Worm (Caenorhabditis elegans): ENCODE measurements around the gene Y41D4B.11.
A peak's percentile ranks its signal among the peaks of the same experiment; 100 is the strongest.

Gene Y41D4B.11

DNA sequence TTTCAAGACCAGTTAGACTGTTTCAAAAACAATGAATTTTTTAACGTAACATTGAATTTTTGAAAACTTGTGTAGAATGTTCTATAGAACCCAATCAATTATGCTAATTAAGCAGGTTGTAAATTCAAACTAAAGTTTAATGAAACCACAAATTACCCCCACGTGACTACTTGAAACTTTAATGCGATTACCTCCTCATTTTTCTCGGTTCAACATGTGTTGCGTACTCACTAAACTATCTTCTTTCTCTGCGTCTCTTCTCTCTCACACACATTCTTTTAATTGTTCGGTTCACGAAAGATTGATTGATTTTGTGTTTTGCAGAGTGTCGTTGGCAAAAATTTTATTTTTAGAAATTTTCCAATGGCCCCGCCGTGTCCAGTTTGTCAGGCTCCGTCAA, 18.2 kb downstream of the Y41D4B.11 start, which contains the start of gene nhr-87 (continued):
- TF ChIP-seq skn-1 (tag; optimal IDR thresholded peaks at IDR 0.05) (no peak), pag-3 (tag; optimal IDR thresholded peaks at IDR 0.05; ENCODE audit: borderline replicate concordance, insufficient read depth) (peak; percentile 87)

- TF ChIP-seq nhr-12 (tag; optimal IDR thresholded peaks at IDR 0.05), result peak; percentile 53
- no peak for TF ChIP-seq ceh-90 (tag; optimal IDR thresholded peaks at IDR 0.05)
- TF ChIP-seq nhr-28 (tag; optimal IDR thresholded peaks at IDR 0.05), result peak; percentile 24
- no peak for TF ChIP-seq unc-130 (tag; optimal IDR thresholded peaks at IDR 0.05)
Observed at ce11 chrIV:1624447-1624846, 18.9 kb downstream of the Y41D4B.11 start.

DNA sequence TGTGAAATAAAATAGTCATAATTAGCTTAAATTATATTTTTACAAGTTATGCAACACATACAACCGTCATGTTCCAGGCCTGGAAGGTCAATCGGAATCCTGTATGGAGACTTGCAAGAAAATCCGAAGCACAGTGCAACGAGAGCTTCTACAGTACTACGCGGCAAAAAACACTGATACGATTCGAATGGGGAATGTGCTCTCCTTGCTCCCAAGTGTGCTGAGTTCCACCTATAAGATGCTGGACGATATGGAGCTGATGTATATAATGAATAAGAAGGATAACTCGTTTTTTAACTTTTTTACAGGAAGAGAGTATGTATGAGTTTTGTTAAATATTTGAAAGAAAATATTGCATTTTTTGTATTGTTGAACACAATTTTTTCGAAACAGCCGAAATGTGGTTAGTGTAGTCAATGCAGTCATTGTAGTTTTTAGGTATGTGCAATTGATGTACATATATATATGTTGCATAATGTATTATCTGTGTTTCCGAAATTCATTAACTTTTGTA, 20.9 kb downstream of the Y41D4B.11 start, which contains the start of gene nhr-146:
TSS of gene nhr-146 (plus strand) at position 464 of the 514 bp plus-strand sequence.
- TF ChIP-seq snpc-4 (tag; optimal IDR thresholded peaks at IDR 0.05) (no peak), unc-30 (tag; optimal IDR thresholded peaks at IDR 0.05) (no peak), alr-1 (tag; optimal IDR thresholded peaks at IDR 0.05; ENCODE audit: borderline replicate concordance) (no peak), lin-39 (tag; optimal IDR thresholded peaks at IDR 0.05) (no peak), rnt-1 (tag; optimal IDR thresholded peaks at IDR 0.05) (no peak), nhr-19 (GFP tag; conservative IDR thresholded peaks at IDR 0.05) (no peak), sox-4 (tag; optimal IDR thresholded peaks at IDR 0.05) (no peak), fkh-8 (tag; optimal IDR thresholded peaks at IDR 0.05) (no peak), vab-15 (tag; optimal IDR thresholded peaks at IDR 0.05) (no peak), ztf-11 (tag; optimal IDR thresholded peaks at IDR 0.05) (no peak), ama-1 (optimal IDR thresholded peaks at IDR 0.05) (no peak), irx-1 (tag; optimal IDR thresholded peaks at IDR 0.05) (no peak), nhr-28 (tag; optimal IDR thresholded peaks at IDR 0.05) (no peak), unc-86 (tag; optimal IDR thresholded peaks at IDR 0.05) (no peak), nhr-76 (tag; optimal IDR thresholded peaks at IDR 0.05) (no peak), jun-1 (tag; optimal IDR thresholded peaks at IDR 0.05) (no peak), snu-23 (GFP tag; optimal IDR thresholded peaks at IDR 0.05) (no peak), hlh-4 (tag; optimal IDR thresholded peaks at IDR 0.05) (no peak)

ce11 chrIV:1628281-1628680, 22.8 kb downstream of the Y41D4B.11 start:
- TF ChIP-seq vab-15 (tag; optimal IDR thresholded peaks at IDR 0.05) (no peak), nhr-85 (tag) (no peak), C34B4.2 (tag; optimal IDR thresholded peaks at IDR 0.05) (no peak), ceh-8 (GFP tag; optimal IDR thresholded peaks at IDR 0.05) (no peak), ama-1 (optimal IDR thresholded peaks at IDR 0.05) (no peak), swsn-7 (tag; optimal IDR thresholded peaks at IDR 0.05) (no peak), nhr-28 (tag; optimal IDR thresholded peaks at IDR 0.05) (no peak), pqm-1 (tag; optimal IDR thresholded peaks at IDR 0.05) (no peak), irx-1 (tag; optimal IDR thresholded peaks at IDR 0.05) (no peak)

- no peak for TF ChIP-seq efl-1 (optimal IDR thresholded peaks at IDR 0.05)
- peak in 1 of 2 experiments; percentile 80 for TF ChIP-seq efl-1 (GFP tag; optimal IDR thresholded peaks at IDR 0.05 in 1 of 2)
- TF ChIP-seq nhr-85 (tag), result peak; percentile 2
- no peak for TF ChIP-seq ces-1 (GFP tag; optimal IDR thresholded peaks at IDR 0.05)
Observed at ce11 chrIV:1628730-1629129, 23.2 kb downstream of the Y41D4B.11 start.

DNA sequence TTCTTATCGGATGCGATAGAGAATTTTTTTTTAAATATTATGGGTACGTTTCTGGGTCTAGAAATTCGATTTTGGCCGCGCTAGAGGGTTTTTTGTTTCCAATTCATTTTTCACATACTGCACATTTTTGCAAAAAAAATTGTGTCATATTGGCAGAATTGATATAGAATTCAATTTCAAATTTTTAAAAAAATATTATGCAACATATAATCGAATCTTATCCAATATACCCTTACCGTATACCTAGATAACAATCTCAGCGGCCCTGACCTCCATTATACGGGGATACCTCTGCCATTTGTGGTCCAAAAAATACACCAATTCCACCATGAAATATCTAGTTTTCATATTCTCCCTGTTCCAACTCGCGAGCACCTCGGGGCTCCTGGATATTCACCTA, 26.1 kb downstream of the Y41D4B.11 start, which contains the start of gene cpg-24:
TSS of gene cpg-24 (plus strand) at position 301 of the 400 bp plus-strand sequence.
- TF ChIP-seq dpl-1 (GFP tag; optimal IDR thresholded peaks at IDR 0.05), result no peak

ce11 chrIV:1632593-1632992, 27.1 kb downstream of the Y41D4B.11 start:
- TF ChIP-seq lin-35 (GFP tag; optimal IDR thresholded peaks at IDR 0.05) (no peak), unc-62 (GFP tag; optimal IDR thresholded peaks at IDR 0.05) (no peak), ets-5 (GFP tag; IDR thresholded peaks at IDR 0.05) (no peak), pag-3 (tag; optimal IDR thresholded peaks at IDR 0.05; ENCODE audit: borderline replicate concordance, insufficient read depth) (no peak), fos-1 (tag; optimal IDR thresholded peaks at IDR 0.05) (no peak), ceh-63 (GFP tag; optimal IDR thresholded peaks at IDR 0.05) (no peak), C16A3.4 (tag; optimal IDR thresholded peaks at IDR 0.05) (no peak), hpl-2 (GFP tag; optimal IDR thresholded peaks at IDR 0.05) (no peak), elt-2 (tag; optimal IDR thresholded peaks at IDR 0.05) (no peak), skn-1 (tag; optimal IDR thresholded peaks at IDR 0.05) (no peak), unc-130 (tag; optimal IDR thresholded peaks at IDR 0.05) (no peak), ceh-88 (GFP tag; IDR thresholded peaks at IDR 0.05) (no peak), nhr-77 (tag; optimal IDR thresholded peaks at IDR 0.05) (no peak)

Measured in whole organism, L1 larva.